Fruit fly (Drosophila melanogaster): ENCODE measurements around the gene Ykt6.

Gene Ykt6

DNA sequence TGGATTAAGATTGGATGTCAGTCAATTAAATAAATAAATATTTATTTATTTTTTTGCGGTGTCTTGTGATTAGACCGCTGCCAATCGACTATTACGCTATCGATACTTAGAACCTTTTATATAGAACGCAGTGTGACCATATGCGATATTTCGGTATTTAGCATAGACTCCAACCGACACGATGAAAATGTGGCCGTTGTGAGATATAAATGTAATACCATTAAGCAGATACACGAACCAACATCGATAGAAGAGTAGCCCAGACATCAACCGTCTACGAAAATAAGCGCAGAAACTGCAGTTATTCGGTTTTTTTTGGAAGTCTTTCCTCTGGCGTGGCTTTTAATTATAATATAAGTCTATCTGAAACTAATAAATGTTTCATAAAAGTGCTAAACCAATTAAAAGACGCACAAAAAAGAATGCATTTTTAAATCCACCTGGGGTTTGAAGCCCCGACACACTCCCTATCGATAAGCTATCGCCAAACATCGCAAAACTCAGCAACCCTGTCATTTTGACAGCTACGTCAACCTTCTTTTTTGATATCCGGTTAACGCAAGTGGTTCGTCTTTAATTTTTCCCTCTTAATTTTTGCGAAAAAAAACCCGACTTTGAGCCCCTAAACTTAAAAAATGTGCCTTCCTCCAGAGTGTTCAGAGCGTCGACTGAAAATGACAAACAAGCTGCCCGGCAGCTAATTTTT, 13.2 kb downstream of the Ykt6 start, which contains the start of the genes Dhdds and RpS14a:
Dhdds (minus strand) TSS at position 142 of the 706 bp plus-strand sequence.
RpS14a (plus strand) TSS at position 533 of the 706 bp plus-strand sequence.
- TF ChIP-seq CG15710 (tag; optimal IDR thresholded peaks at IDR 0.05) (no peak), gl (tag; optimal IDR thresholded peaks at IDR 0.05) (peak; percentile 1), CG34367 (tag; optimal IDR thresholded peaks at IDR 0.05) (peak; percentile 38), rn (GFP tag; IDR thresholded peaks at IDR 0.05) (no peak), CG8159 (tag; optimal IDR thresholded peaks at IDR 0.05) (no peak), D1 (tag; optimal IDR thresholded peaks at IDR 0.05) (no peak), Pif1A (GFP tag; optimal IDR thresholded peaks at IDR 0.05) (peak; percentile 32), CG14655 (GFP tag; optimal IDR thresholded peaks at IDR 0.05) (no peak), CG13204 (GFP tag; optimal IDR thresholded peaks at IDR 0.05) (no peak), Snoo (tag; optimal IDR thresholded peaks at IDR 0.05) (peak; percentile 55), CG12605 (GFP tag; IDR thresholded peaks at IDR 0.05) (0 out of 2 replicates have a peak, but pooled peaks have one; percentile 18)

DNA sequence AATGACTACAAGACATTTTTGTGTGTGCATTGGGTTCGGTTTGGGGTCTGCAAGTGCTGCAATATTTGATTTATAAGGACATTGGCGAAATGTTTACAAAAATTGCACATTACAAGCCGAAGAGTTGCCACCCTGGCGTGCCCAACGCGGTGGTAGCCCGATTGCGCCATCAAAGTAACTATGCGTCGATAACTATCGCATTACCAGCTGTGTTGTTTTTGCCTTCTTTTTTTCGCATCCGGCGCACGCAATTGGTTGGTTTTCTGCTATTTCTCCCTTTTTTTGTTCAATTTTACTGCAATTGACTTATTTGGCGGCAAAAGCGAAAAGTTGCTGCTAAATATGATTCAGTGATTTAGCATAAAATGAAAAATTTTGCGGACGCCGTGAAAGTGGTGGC, 14.5 kb downstream of the Ykt6 start, which contains the start of gene RpS14b:
RpS14b (plus strand) TSS at position 220 of the 400 bp plus-strand sequence.
- peak; percentile 19 for TF ChIP-seq CG8301 (tag; optimal IDR thresholded peaks at IDR 0.05)
- TF ChIP-seq Pif1A (GFP tag; optimal IDR thresholded peaks at IDR 0.05), result peak; percentile 42
- TF ChIP-seq CG8159 (tag; optimal IDR thresholded peaks at IDR 0.05), result peak; percentile 28
- peak; percentile 10 for TF ChIP-seq Pif1B (GFP tag; optimal IDR thresholded peaks at IDR 0.05)
- peak; percentile 39 for TF ChIP-seq gl (tag; optimal IDR thresholded peaks at IDR 0.05)
- peak; percentile 3 for TF ChIP-seq CG9948 (tag; optimal IDR thresholded peaks at IDR 0.05)
- no peak for TF ChIP-seq CG10348 (GFP tag; IDR thresholded peaks at IDR 0.05)
- peak; percentile 30 for TF ChIP-seq CG13204 (GFP tag; optimal IDR thresholded peaks at IDR 0.05)
- TF ChIP-seq CG4496 (GFP tag; IDR thresholded peaks at IDR 0.05), result peak; percentile 79
- TF ChIP-seq CG15710 (tag; optimal IDR thresholded peaks at IDR 0.05), result peak; percentile 55
- peak; percentile 61 for TF ChIP-seq Ets98B (GFP tag; IDR thresholded peaks at IDR 0.05)
- TF ChIP-seq fd96Ca (GFP tag; IDR thresholded peaks at IDR 0.05), result peak; percentile 60; the same call in 2 of the 3 replicates
- no peak for TF ChIP-seq D1 (tag; optimal IDR thresholded peaks at IDR 0.05)
- TF ChIP-seq rn (GFP tag; IDR thresholded peaks at IDR 0.05), result 0 out of 2 replicates have a peak, but pooled peaks have one; percentile 6
- TF ChIP-seq CG17806 (tag; optimal IDR thresholded peaks at IDR 0.05), result no peak
- TF ChIP-seq CG34367 (tag; optimal IDR thresholded peaks at IDR 0.05), result peak; percentile 51
- TF ChIP-seq Snoo (tag; optimal IDR thresholded peaks at IDR 0.05), result peak; percentile 67
- no peak for TF ChIP-seq CG14655 (GFP tag; optimal IDR thresholded peaks at IDR 0.05)
- TF ChIP-seq CG32121 (GFP tag; IDR thresholded peaks at IDR 0.05), result peak; percentile 51
- peak; percentile 43; the same call in 1 of the 2 replicates for TF ChIP-seq CG12605 (GFP tag; IDR thresholded peaks at IDR 0.05)
- TF ChIP-seq EcR (GFP tag; optimal IDR thresholded peaks at IDR 0.05), result no peak

DNA sequence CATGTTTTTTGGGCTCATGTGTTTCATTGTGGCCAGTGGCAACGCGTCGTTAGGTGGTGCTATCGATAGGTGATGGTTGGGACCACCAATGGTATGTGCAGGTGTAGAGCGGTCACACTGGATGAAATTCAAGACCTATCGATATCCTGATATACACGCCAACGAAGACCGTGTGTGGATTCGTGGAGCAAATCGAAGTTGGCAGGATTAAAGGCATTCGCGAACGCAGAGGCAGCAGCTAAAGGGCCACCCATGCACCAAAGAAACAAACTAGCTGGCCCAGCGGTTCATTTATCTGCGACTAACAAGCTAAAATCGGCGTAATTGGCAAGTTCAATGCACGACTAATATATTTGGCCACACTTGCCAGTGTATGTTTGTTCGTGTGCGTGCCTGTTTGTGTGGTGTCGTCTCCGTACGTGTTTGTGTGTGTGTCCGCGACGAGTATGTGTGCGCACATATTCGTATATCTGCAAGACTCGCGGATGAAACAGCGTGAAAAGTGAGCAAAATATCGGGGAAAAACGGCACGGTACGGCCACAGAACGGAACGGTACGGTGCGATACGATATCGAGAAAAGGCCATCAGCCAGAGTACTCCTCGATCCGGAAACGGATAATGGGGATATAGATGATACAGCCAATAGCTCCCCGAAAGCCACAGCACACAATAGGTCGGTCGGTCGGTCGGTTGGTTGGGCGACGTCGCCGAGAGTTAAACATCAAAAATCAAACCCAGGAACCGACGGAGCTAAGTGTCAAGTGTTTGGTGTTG, 15.8 kb downstream of the Ykt6 start, which contains the start of gene Ubr3:
Ubr3 (plus strand) TSS at position 99 of the 775 bp plus-strand sequence.
- TF ChIP-seq Pif1A (GFP tag; optimal IDR thresholded peaks at IDR 0.05) (no peak), CG10348 (GFP tag; IDR thresholded peaks at IDR 0.05) (no peak), Snoo (tag; optimal IDR thresholded peaks at IDR 0.05) (no peak), rn (GFP tag; IDR thresholded peaks at IDR 0.05) (no peak), CG13204 (GFP tag; optimal IDR thresholded peaks at IDR 0.05) (no peak), gl (tag; optimal IDR thresholded peaks at IDR 0.05) (no peak), CG12605 (GFP tag; IDR thresholded peaks at IDR 0.05) (no peak), Ets98B (GFP tag; IDR thresholded peaks at IDR 0.05) (no peak), CG9948 (tag; optimal IDR thresholded peaks at IDR 0.05) (no peak), EcR (GFP tag; optimal IDR thresholded peaks at IDR 0.05) (peak; percentile 95), fd96Ca (GFP tag; IDR thresholded peaks at IDR 0.05) (0 out of 3 replicates have a peak, but pooled peaks have one; percentile 16), Pif1B (GFP tag; optimal IDR thresholded peaks at IDR 0.05) (no peak), CG14655 (GFP tag; optimal IDR thresholded peaks at IDR 0.05) (no peak), CG32121 (GFP tag; IDR thresholded peaks at IDR 0.05) (no peak), CG8301 (tag; optimal IDR thresholded peaks at IDR 0.05) (no peak), CG17806 (tag; optimal IDR thresholded peaks at IDR 0.05) (no peak), CG15710 (tag; optimal IDR thresholded peaks at IDR 0.05) (no peak), CG4496 (GFP tag; IDR thresholded peaks at IDR 0.05) (peak; percentile 26; the same call in 1 of the 3 replicates), CG8159 (tag; optimal IDR thresholded peaks at IDR 0.05) (no peak), CG34367 (tag; optimal IDR thresholded peaks at IDR 0.05) (no peak)

DNA sequence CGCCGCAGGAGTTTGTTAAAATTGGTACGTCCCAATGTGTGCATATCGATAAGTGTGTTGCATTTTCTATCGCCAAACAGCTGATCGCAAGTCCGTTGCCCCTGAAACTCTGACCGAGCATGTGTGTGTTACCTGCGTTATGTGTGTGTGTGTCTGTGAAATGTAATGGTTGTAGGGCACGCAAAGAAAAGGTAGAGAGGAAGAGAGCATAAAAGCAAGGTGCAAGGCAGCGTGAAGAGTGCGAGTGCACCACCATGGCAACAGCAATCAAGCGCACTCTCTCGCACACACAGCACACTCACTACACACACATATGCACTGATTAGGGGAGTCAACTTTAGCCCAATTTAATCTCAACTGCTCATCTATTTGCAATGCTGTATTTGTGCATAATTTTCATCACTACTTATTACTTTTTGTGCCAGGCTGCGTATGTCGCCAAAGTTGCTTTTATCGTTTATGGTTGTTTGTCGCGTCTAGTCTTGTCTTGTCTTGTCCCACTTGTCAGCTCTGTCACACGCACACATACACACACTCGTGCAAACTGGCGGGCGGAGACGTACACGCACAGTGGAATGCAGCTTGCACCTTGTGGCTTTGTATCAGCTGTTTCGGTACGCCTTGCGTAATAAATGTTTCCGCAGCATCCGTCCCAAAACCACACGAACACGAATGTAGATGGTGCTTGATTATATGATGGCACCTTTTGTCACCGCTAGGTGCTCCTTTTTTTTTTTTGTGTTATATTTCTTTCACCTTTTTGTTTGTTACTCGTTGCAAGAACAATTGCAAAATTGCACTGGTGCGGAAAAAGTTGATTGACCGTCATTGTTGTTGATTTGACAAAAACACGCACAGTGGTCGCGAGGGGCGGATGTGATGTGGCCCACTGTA, 17.6 kb downstream of the Ykt6 start:
- TF ChIP-seq CG34367 (tag; optimal IDR thresholded peaks at IDR 0.05), result peak; percentile 64
- no peak for TF ChIP-seq CG13204 (GFP tag; optimal IDR thresholded peaks at IDR 0.05)
- peak; percentile 84 for TF ChIP-seq CG8301 (tag; optimal IDR thresholded peaks at IDR 0.05)
- TF ChIP-seq CG8159 (tag; optimal IDR thresholded peaks at IDR 0.05), result peak; percentile 83
- TF ChIP-seq Pif1A (GFP tag; optimal IDR thresholded peaks at IDR 0.05), result peak; percentile 87
- TF ChIP-seq D1 (tag; optimal IDR thresholded peaks at IDR 0.05), result no peak
- TF ChIP-seq CG9948 (tag; optimal IDR thresholded peaks at IDR 0.05), result peak; percentile 75
- TF ChIP-seq Snoo (tag; optimal IDR thresholded peaks at IDR 0.05), result peak; percentile 79
- no peak; the same call in 1 of the 2 replicates for TF ChIP-seq CG12605 (GFP tag; IDR thresholded peaks at IDR 0.05)
- TF ChIP-seq CG17806 (tag; optimal IDR thresholded peaks at IDR 0.05), result peak; percentile 54
- TF ChIP-seq rn (GFP tag; IDR thresholded peaks at IDR 0.05), result peak; percentile 34; the same call in 1 of the 2 replicates
- no peak for TF ChIP-seq gl (tag; optimal IDR thresholded peaks at IDR 0.05)
- peak; percentile 47 for TF ChIP-seq CG10348 (GFP tag; IDR thresholded peaks at IDR 0.05)
- no peak; the same call in 1 of the 3 replicates for TF ChIP-seq CG4496 (GFP tag; IDR thresholded peaks at IDR 0.05)
- TF ChIP-seq EcR (GFP tag; optimal IDR thresholded peaks at IDR 0.05), result peak; percentile 91
- TF ChIP-seq Pif1B (GFP tag; optimal IDR thresholded peaks at IDR 0.05), result peak; percentile 65
- peak; percentile 85 for TF ChIP-seq fd96Ca (GFP tag; IDR thresholded peaks at IDR 0.05)
- TF ChIP-seq CG15710 (tag; optimal IDR thresholded peaks at IDR 0.05), result peak; percentile 75
- TF ChIP-seq CG14655 (GFP tag; optimal IDR thresholded peaks at IDR 0.05), result peak; percentile 90
- peak; percentile 82 for TF ChIP-seq CG32121 (GFP tag; IDR thresholded peaks at IDR 0.05)
- peak; percentile 55; the same call in 1 of the 2 replicates for TF ChIP-seq Ets98B (GFP tag; IDR thresholded peaks at IDR 0.05)
